Fruit fly (Drosophila melanogaster): ENCODE measurements around the gene CG14292.

Gene CG14292

dm6 chr3R:18905555-18905920 is at the start of gene CG14292:
Gene CG14292 (minus strand): TSS chr3R:18905655.
- TF ChIP-seq CG5204 (GFP tag; optimal IDR thresholded peaks at IDR 0.05) (no peak), cnc (optimal IDR thresholded peaks at IDR 0.05) (no peak), CG7045 (GFP tag; optimal IDR thresholded peaks at IDR 0.05) (no peak), CG12768 (GFP tag; optimal IDR thresholded peaks at IDR 0.05) (no peak), Crg-1 (GFP tag; optimal IDR thresholded peaks at IDR 0.05) (no peak), CG11617 (GFP tag; optimal IDR thresholded peaks at IDR 0.05) (no peak), ovo (GFP tag; optimal IDR thresholded peaks at IDR 0.05) (no peak), bab1 (GFP tag; optimal IDR thresholded peaks at IDR 0.05) (no peak), kay (GFP tag; ENCODE audit: borderline replicate concordance) (no peak), tj (GFP tag; optimal IDR thresholded peaks at IDR 0.05) (no peak), toe (GFP tag; optimal IDR thresholded peaks at IDR 0.05) (no peak), CG1620 (GFP tag; optimal IDR thresholded peaks at IDR 0.05) (no peak), CG14711 (tag; optimal IDR thresholded peaks at IDR 0.05) (no peak), Clk (GFP tag; optimal IDR thresholded peaks at IDR 0.05) (no peak), CG33017 (tag; optimal IDR thresholded peaks at IDR 0.05) (no peak), pad (GFP tag; optimal IDR thresholded peaks at IDR 0.05) (no peak), cic (GFP tag; optimal IDR thresholded peaks at IDR 0.05) (no peak), CG7101 (tag; optimal IDR thresholded peaks at IDR 0.05) (no peak), Mnt (GFP tag; optimal IDR thresholded peaks at IDR 0.05) (no peak), Hr96 (GFP tag; optimal IDR thresholded peaks at IDR 0.05) (no peak)

- no peak for TF ChIP-seq pad (GFP tag; optimal IDR thresholded peaks at IDR 0.05)
- TF ChIP-seq CG7101 (tag; optimal IDR thresholded peaks at IDR 0.05): no peak
- no peak for TF ChIP-seq bab1 (GFP tag; optimal IDR thresholded peaks at IDR 0.05)
- TF ChIP-seq CG12768 (GFP tag; optimal IDR thresholded peaks at IDR 0.05): no peak
- no peak for TF ChIP-seq cic (GFP tag; optimal IDR thresholded peaks at IDR 0.05)
- TF ChIP-seq Mnt (GFP tag; optimal IDR thresholded peaks at IDR 0.05): no peak
- no peak for TF ChIP-seq CG33017 (tag; optimal IDR thresholded peaks at IDR 0.05)
- no peak for TF ChIP-seq ovo (GFP tag; optimal IDR thresholded peaks at IDR 0.05)
- no peak for TF ChIP-seq cnc (optimal IDR thresholded peaks at IDR 0.05)
- TF ChIP-seq Clk (GFP tag; optimal IDR thresholded peaks at IDR 0.05): no peak
- no peak for TF ChIP-seq CG7045 (GFP tag; optimal IDR thresholded peaks at IDR 0.05)
- no peak for TF ChIP-seq toe (GFP tag; optimal IDR thresholded peaks at IDR 0.05)
- TF ChIP-seq tj (GFP tag; optimal IDR thresholded peaks at IDR 0.05): no peak
These were observed 44.4 kb upstream of the CG14292 start, which contains the start of gene CG43732 for dm6 chr3R:18949896-18950295. Gene CG43732 (plus strand): TSS chr3R:18950196.

- TF ChIP-seq CG5204 (GFP tag; optimal IDR thresholded peaks at IDR 0.05) (no peak), tj (GFP tag; optimal IDR thresholded peaks at IDR 0.05) (no peak), CG14711 (tag; optimal IDR thresholded peaks at IDR 0.05) (no peak), CG7045 (GFP tag; optimal IDR thresholded peaks at IDR 0.05) (no peak), CG7101 (tag; optimal IDR thresholded peaks at IDR 0.05) (no peak)
These were observed 43.7 kb upstream of the CG14292 start for dm6 chr3R:18949131-18949530.

dm6 chr3R:18947307-18947706 is 41.9 kb upstream of the CG14292 start:
- TF ChIP-seq ovo (GFP tag; optimal IDR thresholded peaks at IDR 0.05) (no peak), bab1 (GFP tag; optimal IDR thresholded peaks at IDR 0.05) (no peak), toe (GFP tag; optimal IDR thresholded peaks at IDR 0.05) (no peak), CG7045 (GFP tag; optimal IDR thresholded peaks at IDR 0.05) (no peak), CG1620 (GFP tag; optimal IDR thresholded peaks at IDR 0.05) (no peak), pad (GFP tag; optimal IDR thresholded peaks at IDR 0.05) (no peak), CG11617 (GFP tag; optimal IDR thresholded peaks at IDR 0.05) (no peak), CG33017 (tag; optimal IDR thresholded peaks at IDR 0.05) (no peak), tj (GFP tag; optimal IDR thresholded peaks at IDR 0.05) (no peak), CG7101 (tag; optimal IDR thresholded peaks at IDR 0.05) (no peak), CG12768 (GFP tag; optimal IDR thresholded peaks at IDR 0.05) (no peak), Mnt (GFP tag; optimal IDR thresholded peaks at IDR 0.05) (no peak), cic (GFP tag; optimal IDR thresholded peaks at IDR 0.05) (no peak), kay (GFP tag; ENCODE audit: borderline replicate concordance) (no peak), cnc (optimal IDR thresholded peaks at IDR 0.05) (no peak)

- no peak for TF ChIP-seq bab1 (GFP tag; optimal IDR thresholded peaks at IDR 0.05)
- peak; percentile 50 for TF ChIP-seq kay (GFP tag; ENCODE audit: borderline replicate concordance)
- no peak for TF ChIP-seq CG12768 (GFP tag; optimal IDR thresholded peaks at IDR 0.05)
These were observed 26.3 kb upstream of the CG14292 start for dm6 chr3R:18931725-18932124.

dm6 chr3R:18928918-18929705 is 23.7 kb upstream of the CG14292 start, which contains the start of gene CG42613:
Gene CG42613 (plus strand): TSS chr3R:18929196.
- no peak for TF ChIP-seq CG1620 (GFP tag; optimal IDR thresholded peaks at IDR 0.05)
- TF ChIP-seq tj (GFP tag; optimal IDR thresholded peaks at IDR 0.05): no peak
- no peak for TF ChIP-seq Clk (GFP tag; optimal IDR thresholded peaks at IDR 0.05)
- peak; percentile 32 for TF ChIP-seq kay (GFP tag; ENCODE audit: borderline replicate concordance)
- no peak for TF ChIP-seq cic (GFP tag; optimal IDR thresholded peaks at IDR 0.05)

- TF ChIP-seq toe (GFP tag; optimal IDR thresholded peaks at IDR 0.05): peak; percentile 10
- no peak for TF ChIP-seq CG7101 (tag; optimal IDR thresholded peaks at IDR 0.05)
- TF ChIP-seq CG11617 (GFP tag; optimal IDR thresholded peaks at IDR 0.05): peak; percentile 25
- TF ChIP-seq cic (GFP tag; optimal IDR thresholded peaks at IDR 0.05): peak; percentile 94
- peak; percentile 37 for TF ChIP-seq Mnt (GFP tag; optimal IDR thresholded peaks at IDR 0.05)
- no peak for TF ChIP-seq ovo (GFP tag; optimal IDR thresholded peaks at IDR 0.05)
- TF ChIP-seq CG33017 (tag; optimal IDR thresholded peaks at IDR 0.05): peak; percentile 16
- TF ChIP-seq Hr96 (GFP tag; optimal IDR thresholded peaks at IDR 0.05): peak; percentile 21
- TF ChIP-seq CG14711 (tag; optimal IDR thresholded peaks at IDR 0.05): no peak
- TF ChIP-seq CG7045 (GFP tag; optimal IDR thresholded peaks at IDR 0.05): peak; percentile 18
These were observed 23.0 kb upstream of the CG14292 start, which contains the start of gene Mpc1 for dm6 chr3R:18928346-18928917. Gene Mpc1 (minus strand): TSS chr3R:18928659.
